Worm (Caenorhabditis elegans) whole organism, late embryonic: ENCODE data around the gene Y39H10B.3.

Experiments used
- ama-1 ChIP-seq: fragments of 150-350 bp; optimal IDR thresholded peaks from 2 replicates; lab custom pipeline; 2014
- hlh-30 ChIP-seq: sonication (generic microtip); optimal IDR thresholded peaks from 2 replicates; lab custom pipeline; 2017; ENCODE audit warnings: antibody characterized with exemption, missing genetic modification characterization, missing compliant biosample characterization; ENCODE audit not compliant: insufficient read depth

DNA sequence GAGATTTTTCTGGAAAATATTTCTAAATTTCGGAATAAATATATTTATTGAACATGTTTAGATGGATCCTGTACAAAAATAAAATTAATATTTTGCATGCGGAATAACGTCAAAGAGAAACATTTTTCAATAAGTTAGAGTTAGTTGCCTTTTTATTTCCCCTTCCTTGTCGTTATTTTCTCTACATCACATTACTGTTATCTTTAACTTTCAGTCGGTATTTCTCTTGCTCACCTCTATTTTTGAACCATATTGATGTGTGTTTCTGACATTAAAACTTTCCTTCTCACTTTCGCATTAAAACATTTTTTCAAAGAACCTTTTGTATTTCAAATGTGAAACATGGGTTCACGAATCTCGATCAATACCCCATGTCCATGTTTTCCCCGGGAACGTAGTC is at the start of gene Y39H10B.3:
- no peak for TF ChIP-seq hlh-30 (tag; lab: Kevin White, UChicago)
- no peak for TF ChIP-seq ama-1 (lab: Kevin White, UChicago)
